Worm (Caenorhabditis elegans) whole organism, midembryonic: ENCODE results near the gene rpl-37.

Experiments used
- T22C8.4 ChIP-seq: fragments of 200-800 bp; sonication (Bioruptor generic); IDR thresholded peaks from 2 replicates; pipeline ENCODE4 v1.3.6; 2022; ENCODE audit warnings: missing genetic modification characterization, missing compliant biosample characterization
- cog-1 ChIP-seq: sonication (generic microtip); optimal IDR thresholded peaks from 2 replicates; lab custom pipeline; 2016; ENCODE audit warnings: missing genetic modification characterization, missing compliant biosample characterization
- flt-1 ChIP-seq: fragments of 200-800 bp; sonication (Bioruptor generic); IDR thresholded peaks from 2 replicates; pipeline ENCODE4 v1.3.6; 2022; ENCODE audit warnings: missing genetic modification characterization, missing compliant biosample characterization
- klf-2 ChIP-seq: fragments of 200-800 bp; sonication (Bioruptor generic); conservative IDR thresholded peaks from 2 replicates; pipeline ENCODE4 v1.3.6; 2022; ENCODE audit warnings: missing genetic modification reagents, missing genetic modification characterization, missing compliant biosample characterization
- med-1 ChIP-seq: sonication (generic microtip); optimal IDR thresholded peaks from 2 replicates; lab custom pipeline; 2017; ENCODE audit warnings: missing genetic modification characterization, mild to moderate bottlenecking, missing compliant biosample characterization, antibody characterized with exemption, missing genetic modification reagents; ENCODE audit not compliant: insufficient read depth
- ref-1 ChIP-seq: fragments of 200-800 bp; sonication (Bioruptor generic); conservative IDR thresholded peaks from 2 replicates; pipeline ENCODE4 v1.3.6; 2022; ENCODE audit warnings: missing genetic modification reagents, missing genetic modification characterization, missing compliant biosample characterization
- tab-1 ChIP-seq: fragments of 200-800 bp; sonication (Bioruptor generic); IDR thresholded peaks from 2 replicates; pipeline ENCODE4 v1.3.6; 2022; ENCODE audit warnings: missing genetic modification characterization, missing compliant biosample characterization
- ztf-23 ChIP-seq: fragments of 200-800 bp; sonication (Bioruptor generic); IDR thresholded peaks from 2 replicates; pipeline ENCODE4 v1.3.6; 2022; ENCODE audit warnings: missing genetic modification reagents, missing genetic modification characterization, missing compliant biosample characterization
- ztf-29 ChIP-seq: fragments of 200-800 bp; sonication (Bioruptor generic); IDR thresholded peaks from 2 replicates; pipeline ENCODE4 v1.3.6; 2022; ENCODE audit warnings: missing genetic modification reagents, missing genetic modification characterization, missing compliant biosample characterization

rpl-37 gene

DNA sequence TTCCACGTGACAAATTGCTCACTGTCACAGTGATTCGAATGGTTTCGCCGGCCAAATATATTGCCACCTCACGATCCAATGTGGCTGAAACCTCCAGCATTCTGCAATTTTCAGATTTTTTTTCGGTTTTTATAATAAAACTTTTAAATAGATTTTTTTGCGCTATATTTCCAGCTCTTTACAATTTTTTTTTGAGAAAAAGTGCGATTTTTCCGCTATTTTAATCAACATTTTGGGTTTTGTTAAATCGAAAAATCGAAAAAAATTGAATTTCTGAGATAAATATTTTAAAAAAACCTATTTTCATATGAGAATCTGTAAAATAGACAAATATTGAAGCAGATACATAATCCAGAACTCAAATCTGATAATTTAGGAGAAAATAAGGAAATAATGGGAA, 29.5 kb upstream of the rpl-37 start, which contains the start of gene M01F1.9:
Gene M01F1.9 (minus strand): TSS at position 101 of the 400 bp plus-strand sequence.
- no peak for TF ChIP-seq ref-1 (GFP tag; lab: Robert Waterston, UW)
- no peak for TF ChIP-seq T22C8.4 (GFP tag; lab: Robert Waterston, UW)
- no peak for TF ChIP-seq ztf-29 (GFP tag; lab: Robert Waterston, UW)
- no peak for TF ChIP-seq ztf-23 (GFP tag; lab: Robert Waterston, UW)
- TF ChIP-seq tab-1 (GFP tag; lab: Robert Waterston, UW): no peak
- TF ChIP-seq cog-1 (tag; lab: Kevin White, UChicago): no peak
- TF ChIP-seq klf-2: no peak
- no peak for TF ChIP-seq flt-1 (GFP tag; lab: Robert Waterston, UW)
- TF ChIP-seq med-1 (GFP tag; lab: Kevin White, UChicago): no peak

DNA sequence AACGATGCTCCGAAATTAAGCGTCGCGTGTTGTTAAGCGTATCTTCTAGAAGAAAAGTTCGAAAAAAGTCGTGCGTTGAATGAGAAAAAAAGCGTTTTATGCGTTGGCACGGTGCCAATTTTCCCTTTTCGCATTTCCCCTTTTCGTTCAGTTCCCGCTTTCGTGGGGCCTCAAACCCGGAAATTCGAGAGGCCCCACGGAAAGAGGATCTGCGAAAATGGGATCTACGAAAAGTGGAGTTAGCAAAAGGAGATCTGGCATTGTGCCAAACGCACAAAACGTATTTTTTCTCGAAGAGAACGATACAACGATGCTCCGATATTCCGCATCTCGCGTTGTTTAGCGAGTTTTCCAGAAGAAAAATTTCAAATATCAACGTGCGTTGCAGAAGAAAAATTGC, 28.6 kb upstream of the rpl-37 start:
- peak; percentile 93 for TF ChIP-seq T22C8.4 (GFP tag; lab: Robert Waterston, UW)
- no peak for TF ChIP-seq med-1 (GFP tag; lab: Kevin White, UChicago)
- TF ChIP-seq cog-1 (tag; lab: Kevin White, UChicago): peak; percentile 97
- peak; percentile 94 for TF ChIP-seq ref-1 (GFP tag; lab: Robert Waterston, UW)
- peak; percentile 97 for TF ChIP-seq ztf-23 (GFP tag; lab: Robert Waterston, UW)
- peak; percentile 91 for TF ChIP-seq tab-1 (GFP tag; lab: Robert Waterston, UW)
- peak; percentile 99 for TF ChIP-seq klf-2
- TF ChIP-seq ztf-29 (GFP tag; lab: Robert Waterston, UW): peak; percentile 89
- TF ChIP-seq flt-1 (GFP tag; lab: Robert Waterston, UW): peak; percentile 97

DNA sequence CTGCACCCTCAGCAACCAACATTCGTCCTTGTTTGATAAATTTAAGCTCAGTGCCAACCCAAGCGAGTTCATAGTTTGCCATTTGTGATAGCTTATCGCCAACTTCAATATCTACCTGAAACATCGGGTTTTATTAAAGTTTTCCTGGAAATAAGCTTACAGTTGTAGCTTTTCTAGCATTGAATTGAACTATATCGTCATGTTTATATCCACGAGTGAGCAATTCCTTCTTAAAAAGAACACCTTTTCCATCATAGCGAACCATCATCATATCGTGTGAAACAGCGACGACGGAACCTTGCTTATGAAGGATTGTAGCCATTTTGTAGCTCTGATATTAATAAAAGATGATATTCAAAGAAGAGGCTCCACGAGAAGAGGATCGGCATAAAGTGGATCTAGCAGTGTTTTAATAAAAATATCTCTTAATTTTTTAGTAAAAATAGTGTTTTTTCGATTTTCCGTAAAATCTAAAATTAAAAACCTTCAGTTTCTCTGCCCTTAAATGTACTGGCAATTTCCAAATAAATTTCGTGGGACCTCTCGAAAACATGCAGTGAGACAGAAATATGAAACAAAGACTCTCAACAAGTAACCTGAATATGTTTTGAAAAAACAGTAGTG, 26.1 kb upstream of the rpl-37 start, which contains the start of gene M01F1.8:
Gene M01F1.8 (minus strand): TSS at position 335 of the 624 bp plus-strand sequence.
- TF ChIP-seq flt-1 (GFP tag; lab: Robert Waterston, UW): no peak
- no peak for TF ChIP-seq ref-1 (GFP tag; lab: Robert Waterston, UW)
- TF ChIP-seq tab-1 (GFP tag; lab: Robert Waterston, UW): no peak
- no peak for TF ChIP-seq T22C8.4 (GFP tag; lab: Robert Waterston, UW)
- no peak for TF ChIP-seq cog-1 (tag; lab: Kevin White, UChicago)
- TF ChIP-seq ztf-23 (GFP tag; lab: Robert Waterston, UW): no peak
- no peak for TF ChIP-seq ztf-29 (GFP tag; lab: Robert Waterston, UW)
- TF ChIP-seq klf-2: no peak
- no peak for TF ChIP-seq med-1 (GFP tag; lab: Kevin White, UChicago)

DNA sequence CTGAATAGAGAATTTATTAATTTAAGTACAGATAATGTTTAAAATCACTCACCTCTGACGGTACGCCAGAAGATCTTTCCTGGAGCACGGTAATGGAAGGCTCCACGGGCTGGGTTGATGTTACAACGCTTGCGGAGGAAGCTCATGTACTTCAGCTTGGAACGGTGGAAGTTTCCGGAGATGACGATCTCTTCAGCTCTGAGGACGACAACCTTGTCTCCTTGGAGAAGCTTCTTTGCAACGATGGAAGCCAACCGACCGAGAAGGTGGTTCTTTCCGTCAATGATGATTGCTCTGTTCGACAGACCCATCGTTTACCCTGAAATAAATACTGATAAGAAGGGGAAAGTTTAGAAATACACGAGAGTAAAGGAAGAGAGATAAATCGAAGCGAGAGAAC, 25.2 kb upstream of the rpl-37 start, which contains the start of gene rpl-16:
Gene rpl-16 (minus strand): TSS at position 319 of the 400 bp plus-strand sequence.
- no peak for TF ChIP-seq cog-1 (tag; lab: Kevin White, UChicago)
- no peak for TF ChIP-seq tab-1 (GFP tag; lab: Robert Waterston, UW)
- no peak for TF ChIP-seq ztf-29 (GFP tag; lab: Robert Waterston, UW)
- no peak for TF ChIP-seq med-1 (GFP tag; lab: Kevin White, UChicago)
- TF ChIP-seq ref-1 (GFP tag; lab: Robert Waterston, UW): no peak
- TF ChIP-seq flt-1 (GFP tag; lab: Robert Waterston, UW): no peak
- no peak for TF ChIP-seq klf-2
- TF ChIP-seq T22C8.4 (GFP tag; lab: Robert Waterston, UW): no peak
- no peak for TF ChIP-seq ztf-23 (GFP tag; lab: Robert Waterston, UW)

DNA sequence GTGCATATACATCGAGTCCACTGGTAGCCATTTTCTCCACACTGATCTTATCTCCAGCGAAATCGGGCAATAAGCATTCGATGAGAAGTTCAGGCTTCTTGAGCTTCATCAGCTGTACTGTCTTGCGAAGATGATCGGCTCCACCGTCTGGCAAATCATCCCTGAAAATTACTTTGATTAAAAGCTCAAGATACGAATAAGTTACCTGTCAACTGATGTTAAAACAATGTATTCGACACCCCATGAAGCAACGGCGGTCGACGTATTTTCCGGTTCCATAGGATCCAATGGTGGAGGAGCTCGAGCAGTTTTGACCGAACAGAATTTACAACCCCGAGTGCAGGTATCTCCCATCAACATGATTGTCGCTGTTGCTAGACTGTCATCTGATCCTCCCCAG, 24.2 kb upstream of the rpl-37 start:
- no peak for TF ChIP-seq T22C8.4 (GFP tag; lab: Robert Waterston, UW)

DNA sequence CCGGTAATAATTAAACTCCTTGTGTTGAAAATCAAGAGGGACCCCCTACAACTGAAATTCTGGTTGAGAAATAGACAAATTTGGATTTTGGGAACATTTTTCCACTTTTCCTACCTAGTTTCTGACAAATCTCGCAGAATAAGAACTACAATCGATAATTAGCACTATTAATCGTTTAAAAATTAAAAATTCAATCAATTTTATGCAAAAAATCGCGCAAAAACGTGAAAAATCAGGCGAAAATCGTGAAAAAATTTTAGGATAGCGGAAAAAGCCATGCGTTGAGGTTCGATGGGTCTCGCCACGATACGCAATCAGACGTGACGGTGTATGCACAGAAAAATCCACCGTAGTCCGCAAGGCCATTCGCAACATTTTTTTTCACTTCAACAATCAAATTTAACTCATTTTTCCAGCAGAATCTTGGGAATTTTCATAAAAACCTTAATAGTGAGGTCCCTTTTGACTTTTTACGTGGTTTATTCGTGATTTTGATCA, 23.3 kb upstream of the rpl-37 start, which contains the start of gene lias-1:
Gene lias-1 (minus strand): TSS at position 51 of the 498 bp plus-strand sequence.
- TF ChIP-seq flt-1 (GFP tag; lab: Robert Waterston, UW) (no peak), tab-1 (GFP tag; lab: Robert Waterston, UW) (no peak), med-1 (GFP tag; lab: Kevin White, UChicago) (no peak), T22C8.4 (GFP tag; lab: Robert Waterston, UW) (no peak), ztf-23 (GFP tag; lab: Robert Waterston, UW) (peak; percentile 72), ztf-29 (GFP tag; lab: Robert Waterston, UW) (no peak), klf-2 (no peak), ref-1 (GFP tag; lab: Robert Waterston, UW) (no peak), cog-1 (tag; lab: Kevin White, UChicago) (peak; percentile 12)

DNA sequence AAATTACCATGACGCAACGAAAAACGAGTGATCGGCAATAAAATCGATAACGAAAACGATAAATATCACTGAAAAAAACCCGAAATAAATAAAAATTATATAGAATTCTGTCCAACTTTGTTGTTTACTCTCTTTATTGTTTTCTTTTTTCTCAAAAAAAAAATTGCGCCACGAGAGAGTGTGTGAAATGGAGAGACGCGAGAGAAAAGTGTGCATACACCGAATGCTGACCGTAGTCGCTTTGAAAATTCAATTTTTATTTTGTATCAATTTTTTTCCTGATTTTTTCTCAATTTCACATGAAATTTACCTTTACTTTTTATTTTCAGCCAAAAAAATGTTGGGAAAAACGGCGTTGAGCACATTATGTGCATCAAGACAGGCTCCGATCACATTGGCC, 18.5 kb upstream of the rpl-37 start, which contains the start of the genes M01F1.4 and mrpl-35:
Gene M01F1.4 (minus strand): TSS at position 126 of the 400 bp plus-strand sequence.
Gene mrpl-35 (plus strand): TSS at position 330 of the 400 bp plus-strand sequence.
- TF ChIP-seq klf-2 (no peak), ref-1 (GFP tag; lab: Robert Waterston, UW) (no peak), cog-1 (tag; lab: Kevin White, UChicago) (no peak), T22C8.4 (GFP tag; lab: Robert Waterston, UW) (no peak), ztf-29 (GFP tag; lab: Robert Waterston, UW) (no peak), flt-1 (GFP tag; lab: Robert Waterston, UW) (no peak), med-1 (GFP tag; lab: Kevin White, UChicago) (no peak), ztf-23 (GFP tag; lab: Robert Waterston, UW) (no peak), tab-1 (GFP tag; lab: Robert Waterston, UW) (no peak)

DNA sequence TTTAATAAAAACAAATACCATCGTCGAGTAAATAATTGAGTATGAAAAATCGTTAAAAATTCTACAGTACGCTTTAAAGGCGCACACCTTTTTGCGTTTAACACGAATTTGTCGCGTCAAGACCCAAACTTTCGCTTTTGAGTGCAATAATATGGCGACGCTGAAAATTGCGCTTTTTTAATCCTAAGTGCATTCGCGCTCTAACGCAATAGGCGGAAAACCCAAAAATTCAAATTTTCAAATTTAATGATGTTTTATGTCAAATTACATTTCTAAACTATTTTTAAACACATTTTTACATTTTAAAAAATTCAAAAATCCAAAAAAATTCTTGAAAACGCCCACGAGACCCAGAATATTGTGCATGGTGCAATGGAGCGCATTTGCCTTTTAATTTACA, 16.6 kb upstream of the rpl-37 start:
- no peak for TF ChIP-seq ztf-29 (GFP tag; lab: Robert Waterston, UW)
- no peak for TF ChIP-seq ref-1 (GFP tag; lab: Robert Waterston, UW)
- no peak for TF ChIP-seq T22C8.4 (GFP tag; lab: Robert Waterston, UW)
- no peak for TF ChIP-seq ztf-23 (GFP tag; lab: Robert Waterston, UW)
- no peak for TF ChIP-seq med-1 (GFP tag; lab: Kevin White, UChicago)
- no peak for TF ChIP-seq tab-1 (GFP tag; lab: Robert Waterston, UW)
- no peak for TF ChIP-seq flt-1 (GFP tag; lab: Robert Waterston, UW)
